Fruit fly (Drosophila melanogaster): ENCODE results near the gene SPE.

SPE gene

DNA sequence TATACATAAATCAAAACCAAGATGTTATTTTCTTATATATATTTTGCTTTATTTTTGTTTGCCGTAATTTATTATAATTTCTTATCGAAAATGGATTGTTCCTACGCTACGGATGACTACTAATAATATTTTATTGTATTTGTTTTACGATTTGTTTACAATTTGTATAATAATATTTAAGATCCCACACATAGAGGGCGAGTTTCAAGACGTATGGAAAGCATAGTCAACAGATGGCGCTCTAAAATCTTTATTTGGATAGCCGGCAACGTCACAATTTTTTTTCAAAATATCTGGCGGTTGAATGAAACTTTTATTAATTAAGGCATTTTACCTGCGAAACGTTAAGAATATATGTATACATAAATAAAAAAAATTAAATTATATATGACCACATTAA lies 35.9 kb downstream of the SPE start (continued):
- TF ChIP-seq vfl (GFP tag; optimal IDR thresholded peaks at IDR 0.05) (no peak), Hr39 (optimal IDR thresholded peaks at IDR 0.05) (no peak), Chrac-16 (GFP tag; optimal IDR thresholded peaks at IDR 0.05) (no peak), CG4424 (GFP tag; optimal IDR thresholded peaks at IDR 0.05) (peak; percentile 22), Side (GFP tag; optimal IDR thresholded peaks at IDR 0.05) (no peak), CG2678 (tag; optimal IDR thresholded peaks at IDR 0.05) (peak; percentile 42), CG3726 (GFP tag; IDR thresholded peaks at IDR 0.05) (no peak), zen (tag; optimal IDR thresholded peaks at IDR 0.05) (peak; percentile 64), CG2199 (GFP tag; IDR thresholded peaks at IDR 0.05) (peak; percentile 93), CrebB (tag; optimal IDR thresholded peaks at IDR 0.05) (no peak), sd (tag; optimal IDR thresholded peaks at IDR 0.05) (peak; percentile 21), CG3995 (GFP tag; optimal IDR thresholded peaks at IDR 0.05) (peak; percentile 25), mam (GFP tag; optimal IDR thresholded peaks at IDR 0.05) (peak; percentile 19), ase (GFP tag; IDR thresholded peaks at IDR 0.05) (no peak), CG34376 (GFP tag; optimal IDR thresholded peaks at IDR 0.05) (no peak), Dad (GFP tag; optimal IDR thresholded peaks at IDR 0.05) (no peak), Nf-YC (tag; optimal IDR thresholded peaks at IDR 0.05) (peak; percentile 54), CG17359 (tag; optimal IDR thresholded peaks at IDR 0.05) (peak; percentile 14), h (optimal IDR thresholded peaks at IDR 0.05) (no peak), p53 (GFP tag; optimal IDR thresholded peaks at IDR 0.05) (no peak), ERR (GFP tag; optimal IDR thresholded peaks at IDR 0.05) (no peak), slou (GFP tag; optimal IDR thresholded peaks at IDR 0.05) (no peak), sim (GFP tag; IDR thresholded peaks at IDR 0.05) (no peak), pzg (GFP tag; optimal IDR thresholded peaks at IDR 0.05) (peak; percentile 20), CG18262 (tag; optimal IDR thresholded peaks at IDR 0.05) (peak; percentile 26), CG7372 (GFP tag; IDR thresholded peaks at IDR 0.05) (peak; percentile 13; the same call in 1 of the 2 replicates), stwl (tag; optimal IDR thresholded peaks at IDR 0.05) (peak; percentile 77), CG10366 (GFP tag; IDR thresholded peaks at IDR 0.05) (no peak), CG1024 (GFP tag; IDR thresholded peaks at IDR 0.05) (no peak; the same call in 1 of the 2 replicates), CG6854 (GFP tag; optimal IDR thresholded peaks at IDR 0.05) (no peak), NK7.1 (GFP tag; optimal IDR thresholded peaks at IDR 0.05) (no peak), gfzf (GFP tag; optimal IDR thresholded peaks at IDR 0.05) (no peak), sqz (GFP tag; optimal IDR thresholded peaks at IDR 0.05) (no peak), Asciz (GFP tag; optimal IDR thresholded peaks at IDR 0.05) (peak; percentile 2), CG2712 (tag; optimal IDR thresholded peaks at IDR 0.05) (peak; percentile 53), trh (GFP tag; optimal IDR thresholded peaks at IDR 0.05) (no peak), lilli (GFP tag; optimal IDR thresholded peaks at IDR 0.05) (peak; percentile 34), Abd-B (GFP tag; optimal IDR thresholded peaks at IDR 0.05) (peak; percentile 78), tio (GFP tag; optimal IDR thresholded peaks at IDR 0.05) (no peak), Vsx1 (GFP tag; optimal IDR thresholded peaks at IDR 0.05) (no peak), Bdp1 (GFP tag; optimal IDR thresholded peaks at IDR 0.05) (no peak), mirr (GFP tag; optimal IDR thresholded peaks at IDR 0.05) (no peak), ac (GFP tag; optimal IDR thresholded peaks at IDR 0.05) (no peak), CG17612 (GFP tag; IDR thresholded peaks at IDR 0.05) (no peak), D19B (GFP tag; optimal IDR thresholded peaks at IDR 0.05) (no peak), CG7839 (tag; optimal IDR thresholded peaks at IDR 0.05) (peak; percentile 35), CG3065 (GFP tag; optimal IDR thresholded peaks at IDR 0.05) (no peak), CG17912 (GFP tag; optimal IDR thresholded peaks at IDR 0.05) (peak; percentile 55), CG1233 (GFP tag; optimal IDR thresholded peaks at IDR 0.05) (no peak), pum (GFP tag; optimal IDR thresholded peaks at IDR 0.05) (no peak), CG16815 (GFP tag; optimal IDR thresholded peaks at IDR 0.05) (no peak), Bteb2 (GFP tag; optimal IDR thresholded peaks at IDR 0.05) (no peak), croc (GFP tag; conservative IDR thresholded peaks at IDR 0.05) (no peak)
